Fruit fly (Drosophila melanogaster) Kc167 (cell line): ENCODE measurements around the gene CG34330.

Source experiments
- Myc ChIP-seq: fragments of >200 bp; optimal IDR thresholded peaks from 2 replicates; lab custom pipeline; 2017; ENCODE audit warnings: missing external identifiers
- Sin3A ChIP-seq: fragments of >200 bp; optimal IDR thresholded peaks from 2 replicates; lab custom pipeline; 2018; ENCODE audit warnings: missing external identifiers
- h ChIP-seq: fragments of >200 bp; optimal IDR thresholded peaks from 3 replicates; lab custom pipeline; 2018; ENCODE audit warnings: missing external identifiers
- insv ChIP-seq: fragments of >200 bp; optimal IDR thresholded peaks from 3 replicates; lab custom pipeline; 2018; ENCODE audit warnings: missing external identifiers
- psq ChIP-seq: fragments of >200 bp; optimal IDR thresholded peaks from 2 replicates; lab custom pipeline; 2017; ENCODE audit warnings: missing external identifiers
- ttk ChIP-seq: sonication (Bioruptor generic); optimal IDR thresholded peaks from 2 replicates; lab custom pipeline; 2017; ENCODE audit warnings: missing external identifiers

Gene CG34330

DNA sequence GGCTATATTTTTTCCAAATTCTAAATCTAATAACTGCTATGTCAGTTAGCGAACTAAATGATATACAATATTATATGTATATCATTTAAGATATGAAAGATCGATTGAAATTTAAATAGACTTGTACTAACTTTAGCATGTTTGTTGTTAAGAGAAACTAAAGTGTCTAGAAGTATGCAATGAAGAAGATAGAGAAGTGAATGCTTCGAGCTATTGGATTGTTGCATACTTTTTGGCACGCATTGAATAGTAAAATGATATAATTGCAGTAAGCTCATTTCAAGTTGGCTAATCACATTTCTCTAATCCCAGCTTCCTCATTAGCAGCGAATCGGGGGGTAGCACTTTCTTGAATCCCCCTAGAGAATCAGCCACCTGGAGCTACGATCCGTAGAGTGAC, 35.0 kb downstream of the CG34330 start:
- TF ChIP-seq ttk (lab: Kevin White, UChicago) = no peak
- no peak for TF ChIP-seq Sin3A (lab: Kevin White, UChicago)
- TF ChIP-seq h (lab: Kevin White, UChicago) = no peak
- no peak for TF ChIP-seq Myc

DNA sequence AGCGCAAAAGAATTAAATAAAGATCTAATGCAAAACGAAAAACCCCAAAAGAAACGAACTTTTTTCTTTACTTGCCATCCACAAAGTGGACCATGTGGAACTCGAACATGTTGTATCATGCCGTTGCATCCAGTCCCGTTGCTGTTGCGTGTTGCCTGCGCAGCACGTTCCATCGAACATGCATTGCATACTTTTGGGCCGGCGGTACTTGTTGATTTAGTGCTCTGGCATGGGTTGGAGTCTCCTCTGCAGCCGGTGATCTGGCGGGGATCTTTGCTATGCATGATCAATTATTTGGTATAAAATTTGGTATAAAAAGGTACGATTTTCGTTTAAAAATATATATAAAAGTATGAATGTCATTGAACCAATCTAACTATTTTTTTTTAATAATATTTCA, 40.2 kb downstream of the CG34330 start:
- TF ChIP-seq Sin3A (lab: Kevin White, UChicago) (no peak), insv (no peak), Myc (no peak), ttk (lab: Kevin White, UChicago) (no peak), h (lab: Kevin White, UChicago) (no peak), psq (lab: Kevin White, UChicago) (no peak)

DNA sequence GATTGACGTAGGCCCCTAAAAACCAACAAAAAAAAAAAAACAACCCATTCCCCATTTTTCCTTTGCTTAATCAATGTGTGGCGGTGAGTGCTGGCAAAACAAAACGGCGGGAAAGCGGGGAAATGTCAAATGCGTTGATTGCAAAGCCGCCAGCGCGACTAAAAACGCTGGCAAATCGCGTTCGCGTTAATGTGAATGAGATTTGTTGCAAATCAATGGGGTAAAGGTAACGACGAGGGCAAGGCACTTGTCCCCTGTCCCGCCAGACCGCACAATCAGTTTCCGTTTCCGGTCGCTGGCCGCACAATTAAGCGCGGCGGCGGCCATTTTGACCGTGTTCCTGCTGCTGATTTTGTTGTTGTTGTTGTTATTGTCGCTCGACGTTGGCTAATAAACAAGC, 48.7 kb downstream of the CG34330 start:
- TF ChIP-seq psq (lab: Kevin White, UChicago) = no peak
- TF ChIP-seq ttk (lab: Kevin White, UChicago) = no peak
- no peak for TF ChIP-seq insv
- TF ChIP-seq Sin3A (lab: Kevin White, UChicago) = no peak
- no peak for TF ChIP-seq Myc
